Fruit fly (Drosophila melanogaster) whole organism, embryonic: ENCODE data around the gene Lim1.
A peak's percentile ranks its signal among the peaks of the same experiment; 100 is the strongest.

Source experiments
- ATbp ChIP-seq: fragments of 200-800 bp; sonication (Bioruptor generic); optimal IDR thresholded peaks from 2 replicates; lab custom pipeline; 2017; ENCODE audit warnings: missing biosample characterization, mild to moderate bottlenecking, missing genetic modification characterization, missing genetic modification reagents
- Awh ChIP-seq: fragments of 200-800 bp; sonication (Bioruptor generic); IDR thresholded peaks from 2 replicates; pipeline ENCODE4, ENCODE4 v1.3.6; 2022; ENCODE audit warnings: missing biosample characterization, missing genetic modification characterization
- CG10462 ChIP-seq: fragments of 200-800 bp; sonication (Bioruptor generic); optimal IDR thresholded peaks from 2 replicates; lab custom pipeline; 2016; ENCODE audit warnings: missing biosample characterization, missing genetic modification characterization
- CG11398 ChIP-seq: fragments of 200-800 bp; sonication (Bioruptor generic); optimal IDR thresholded peaks from 2 replicates; lab custom pipeline; 2016; ENCODE audit warnings: missing biosample characterization, missing genetic modification characterization
- CG13424 ChIP-seq: fragments of 200-800 bp; sonication (Bioruptor generic); optimal IDR thresholded peaks from 2 replicates; lab custom pipeline; 2019; ENCODE audit warnings: missing biosample characterization, mild to moderate bottlenecking, missing genetic modification characterization, moderate library complexity
- CG16863 ChIP-seq: fragments of 200-800 bp; sonication (Bioruptor generic); optimal IDR thresholded peaks from 3 replicates; lab custom pipeline; 2016; ENCODE audit warnings: missing biosample characterization, missing genetic modification characterization
- CG18262 ChIP-seq: fragments of 200-800 bp; optimal IDR thresholded peaks from 3 replicates; lab custom pipeline; 2019; ENCODE audit warnings: missing biosample characterization, mild to moderate bottlenecking, missing genetic modification characterization, moderate library complexity
- CG31224 ChIP-seq: fragments of 200-800 bp; sonication (Bioruptor generic); IDR thresholded peaks from 2 replicates; pipeline ENCODE4 v1.3.6; 2022; ENCODE audit warnings: missing biosample characterization, missing genetic modification characterization
- CG4820 ChIP-seq: fragments of 200-800 bp; sonication (Bioruptor generic); optimal IDR thresholded peaks from 3 replicates; lab custom pipeline; 2016; ENCODE audit warnings: missing biosample characterization, missing genetic modification characterization
- CG8478 ChIP-seq: fragments of >200 bp; optimal IDR thresholded peaks from 2 replicates; lab custom pipeline; 2018
- CG9727 ChIP-seq: fragments of 200-800 bp; sonication (Bioruptor generic); optimal IDR thresholded peaks from 3 replicates; lab custom pipeline; 2017; ENCODE audit warnings: missing biosample characterization, mild to moderate bottlenecking, missing genetic modification characterization
- D ChIP-seq, 2 experiments: fragments of 200-800 bp in 1 of 2; fragments of >200 bp in 1 of 2; sonication (Bioruptor generic) in 1 of 2; optimal IDR thresholded peaks; 2 replicates in 1 of 2; 3 replicates in 1 of 2; lab custom pipeline; 2017; ENCODE audit warnings: mild to moderate bottlenecking in 1 of 2, missing biosample characterization in 1 of 2, missing genetic modification characterization in 1 of 2, missing genetic modification reagents in 1 of 2
- Deaf1 ChIP-seq: fragments of 200-800 bp; optimal IDR thresholded peaks from 3 replicates; lab custom pipeline; 2019; ENCODE audit warnings: missing biosample characterization, mild to moderate bottlenecking, missing genetic modification characterization, moderate library complexity
- Dip2 ChIP-seq: fragments of 200-800 bp; sonication (Bioruptor generic); IDR thresholded peaks from 2 replicates; pipeline ENCODE4 v1.3.6; 2022; ENCODE audit warnings: missing biosample characterization, missing genetic modification characterization
- Eip74EF ChIP-seq, 2 experiments: fragments of 200-800 bp in 1 of 2; fragments of >200 bp in 1 of 2; sonication (Bioruptor generic) in 1 of 2; optimal IDR thresholded peaks; 2 replicates each; lab custom pipeline; 2017 to 2019; ENCODE audit warnings: missing biosample characterization in 2 of 2, missing genetic modification characterization in 2 of 2, mild to moderate bottlenecking in 1 of 2, moderate library complexity in 1 of 2
- Hr39 ChIP-seq: fragments of >200 bp; optimal IDR thresholded peaks from 2 replicates; lab custom pipeline; 2017
- Lhr ChIP-seq: fragments of 200-800 bp; sonication (Bioruptor generic); optimal IDR thresholded peaks from 3 replicates; lab custom pipeline; 2017; ENCODE audit warnings: mild to moderate bottlenecking, missing biosample characterization, missing genetic modification reagents, missing genetic modification characterization
- Trl ChIP-seq, 3 experiments: fragments of >200 bp in 2 of 3; fragments of 200-800 bp in 1 of 3; sonication (Bioruptor generic) in 1 of 3; optimal IDR thresholded peaks; 2 replicates in 1 of 3; 3 replicates in 2 of 3; lab custom pipeline; 2016 to 2017; ENCODE audit warnings: missing biosample characterization in 1 of 3, missing genetic modification characterization in 1 of 3
- Vsx1 ChIP-seq: fragments of 200-800 bp; sonication (Bioruptor generic); optimal IDR thresholded peaks from 2 replicates; lab custom pipeline; 2017; ENCODE audit warnings: missing biosample characterization, mild to moderate bottlenecking, missing genetic modification characterization, missing genetic modification reagents
- bcd ChIP-seq: fragments of 200-800 bp; sonication (Bioruptor generic); optimal IDR thresholded peaks from 2 replicates; lab custom pipeline; 2017; ENCODE audit warnings: missing biosample characterization, mild to moderate bottlenecking, missing genetic modification characterization
- cato ChIP-seq: fragments of 200-800 bp; sonication (Bioruptor generic); optimal IDR thresholded peaks from 2 replicates; lab custom pipeline; 2016; ENCODE audit warnings: missing biosample characterization, missing genetic modification characterization, borderline replicate concordance
- ci ChIP-seq: fragments of 200-800 bp; sonication (Bioruptor generic); IDR thresholded peaks from 3 replicates; pipeline ENCODE4 v1.3.6; 2022; ENCODE audit warnings: missing biosample characterization, missing genetic modification characterization
- dysf ChIP-seq: fragments of 200-800 bp; sonication (Bioruptor generic); IDR thresholded peaks from 3 replicates; pipeline ENCODE4 v1.3.6; 2022; ENCODE audit warnings: missing biosample characterization, missing genetic modification characterization
- gfzf ChIP-seq: fragments of 200-800 bp; sonication (Bioruptor generic); optimal IDR thresholded peaks from 2 replicates; lab custom pipeline; 2016; ENCODE audit warnings: missing biosample characterization, mild to moderate bottlenecking, missing genetic modification characterization, moderate library complexity
- hkb ChIP-seq, 2 experiments: fragments of 200-800 bp in 1 of 2; fragments of >200 bp in 1 of 2; sonication (Bioruptor generic) in 1 of 2; IDR thresholded peaks in 1 of 2; optimal IDR thresholded peaks in 1 of 2; 2 replicates each; pipeline versions ENCODE4 v1.3.6 to Lab custom; 2017 to 2022; ENCODE audit warnings: missing biosample characterization in 1 of 2, missing genetic modification characterization in 1 of 2
- lov ChIP-seq, 2 experiments: fragments of 200-800 bp in 1 of 2; fragments of >200 bp in 1 of 2; sonication (Bioruptor generic) in 1 of 2; IDR thresholded peaks in 1 of 2; optimal IDR thresholded peaks in 1 of 2; 2 replicates in 1 of 2; 3 replicates in 1 of 2; pipeline versions ENCODE4 v1.3.6 to Lab custom; 2017 to 2022; ENCODE audit warnings: missing biosample characterization in 1 of 2, missing genetic modification characterization in 1 of 2
- nerfin-1 ChIP-seq: fragments of 200-800 bp; sonication (Bioruptor generic); optimal IDR thresholded peaks from 3 replicates; lab custom pipeline; 2019; ENCODE audit warnings: missing biosample characterization, mild to moderate bottlenecking, missing genetic modification characterization, moderate library complexity
- nom ChIP-seq: fragments of 200-800 bp; sonication (Bioruptor generic); optimal IDR thresholded peaks from 2 replicates; lab custom pipeline; 2017; ENCODE audit warnings: missing biosample characterization, missing genetic modification characterization, mild to moderate bottlenecking, moderate library complexity, missing genetic modification reagents
- pan ChIP-seq, 4 experiments: fragments of >200 bp in 3 of 4; fragments of 200-800 bp in 1 of 4; sonication (Bioruptor generic) in 1 of 4; optimal IDR thresholded peaks in 3 of 4; IDR thresholded peaks in 1 of 4; 2 replicates each; pipeline versions ENCODE4 v1.3.6 to Lab custom; 2017 to 2022; ENCODE audit warnings: missing biosample characterization in 2 of 4, missing genetic modification characterization in 2 of 4, mixed read lengths in 1 of 4
- row ChIP-seq: fragments of 200-800 bp; sonication (Bioruptor generic); IDR thresholded peaks from 3 replicates; pipeline ENCODE4 v1.3.6; 2022; ENCODE audit warnings: missing biosample characterization, missing genetic modification characterization
- scrt ChIP-seq: fragments of 200-800 bp; sonication (Bioruptor generic); optimal IDR thresholded peaks from 2 replicates; lab custom pipeline; 2018; ENCODE audit warnings: missing biosample characterization, mild to moderate bottlenecking, missing genetic modification characterization, moderate library complexity
- shn ChIP-seq: fragments of 200-800 bp; sonication (Bioruptor generic); optimal IDR thresholded peaks from 3 replicates; lab custom pipeline; 2016; ENCODE audit warnings: missing biosample characterization, missing genetic modification characterization
- sob ChIP-seq: fragments of 200-800 bp; sonication (Bioruptor generic); IDR thresholded peaks from 2 replicates; pipeline ENCODE4 v1.3.6; 2022; ENCODE audit warnings: missing biosample characterization, missing genetic modification characterization
- tin ChIP-seq: fragments of 200-800 bp; sonication (Bioruptor generic); optimal IDR thresholded peaks from 3 replicates; lab custom pipeline; 2016; ENCODE audit warnings: missing biosample characterization, missing genetic modification characterization
- ttk ChIP-seq: fragments of 200-800 bp; sonication (Bioruptor generic); IDR thresholded peaks from 2 replicates; pipeline ENCODE4 v2.1.2; 2022; ENCODE audit warnings: missing biosample characterization, missing genetic modification characterization

Gene Lim1

DNA sequence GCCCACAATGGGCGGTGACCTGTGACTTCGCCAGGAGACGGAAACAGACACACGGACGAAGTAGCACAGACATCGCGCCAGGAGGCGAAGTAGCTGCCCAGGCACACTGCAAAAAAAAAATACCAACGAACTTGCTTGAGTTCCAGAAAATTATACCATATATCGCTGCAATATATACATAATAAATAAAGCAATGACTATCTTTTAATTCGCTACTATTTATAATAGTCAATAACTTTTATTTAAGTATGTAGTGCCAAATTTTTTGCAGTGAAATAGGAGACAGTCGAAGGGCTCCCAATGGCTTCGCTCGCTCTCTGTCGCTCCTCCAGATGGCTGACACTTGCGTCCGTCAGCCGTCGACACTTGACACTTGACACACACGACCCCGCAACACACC is 24.5 kb upstream of the Lim1 start (continued):
- TF ChIP-seq cato (GFP tag; lab: Kevin White, UChicago) (no peak), nerfin-1 (tag; lab: Kevin White, UChicago) (no peak), CG11398 (GFP tag; lab: Kevin White, UChicago) (no peak), CG13424 (tag; lab: Kevin White, UChicago) (no peak), Lhr (GFP tag; lab: Kevin White, UChicago) (no peak), dysf (GFP tag; lab: Robert Waterston, UW) (peak; percentile 49; the same call in 1 of the 3 replicates), D (optimal IDR thresholded peaks at IDR 0.05; lab: Kevin White, UChicago) (no peak), D (GFP tag; optimal IDR thresholded peaks at IDR 0.05; lab: Kevin White, UChicago) (no peak), hkb (optimal IDR thresholded peaks at IDR 0.05; lab: Kevin White, UChicago) (no peak), hkb (GFP tag; IDR thresholded peaks at IDR 0.05; lab: Robert Waterston, UW) (peak; percentile 45), CG18262 (tag; lab: Kevin White, UChicago) (peak; percentile 23), CG31224 (GFP tag; lab: Robert Waterston, UW) (0 out of 2 replicates have a peak, but pooled peaks have one; percentile 27), CG8478 (lab: Kevin White, UChicago) (no peak), CG9727 (GFP tag; lab: Kevin White, UChicago) (peak; percentile 65), CG16863 (GFP tag; lab: Kevin White, UChicago) (no peak), gfzf (no peak), ci (GFP tag; lab: Robert Waterston, UW) (0 out of 3 replicates have a peak, but pooled peaks have one; percentile 25), tin (GFP tag; lab: Kevin White, UChicago) (peak; percentile 14), Eip74EF (GFP tag; optimal IDR thresholded peaks at IDR 0.05; lab: Kevin White, UChicago) (no peak), Trl (optimal IDR thresholded peaks at IDR 0.05; lab: Kevin White, UChicago) (no peak), Trl (GFP tag; optimal IDR thresholded peaks at IDR 0.05; lab: Kevin White, UChicago) (no peak), sob (GFP tag; lab: Robert Waterston, UW) (0 out of 2 replicates have a peak, but pooled peaks have one; percentile 31), bcd (GFP tag; lab: Kevin White, UChicago) (peak; percentile 29), CG10462 (GFP tag; lab: Kevin White, UChicago) (no peak)

DNA sequence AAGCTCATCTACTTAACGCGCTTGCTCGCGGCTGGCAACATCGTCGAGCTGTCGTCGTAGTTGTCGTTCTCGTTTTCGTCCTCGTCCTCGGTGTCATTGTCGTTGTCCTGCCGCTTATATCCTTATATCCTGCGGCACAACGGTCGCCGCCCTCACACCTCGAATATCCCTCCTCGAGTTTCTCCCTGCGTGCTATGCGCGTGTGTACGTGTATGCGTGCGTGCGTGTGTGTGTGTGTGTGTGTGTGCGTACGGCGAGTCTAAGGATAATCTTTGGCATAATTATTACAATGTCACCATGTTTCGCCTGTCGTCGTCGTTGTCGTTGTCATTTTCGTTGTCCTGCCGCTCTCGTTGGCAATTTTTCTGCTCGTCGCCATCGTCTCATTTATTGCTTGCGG is 23.8 kb upstream of the Lim1 start:
- no peak for TF ChIP-seq CG4820 (GFP tag; lab: Kevin White, UChicago)
- no peak for TF ChIP-seq lov (optimal IDR thresholded peaks at IDR 0.05; lab: Kevin White, UChicago)
- TF ChIP-seq lov (GFP tag; IDR thresholded peaks at IDR 0.05; lab: Robert Waterston, UW) = no peak
- TF ChIP-seq row (GFP tag; lab: Robert Waterston, UW) = 0 out of 3 replicates have a peak, but pooled peaks have one; percentile 3
- TF ChIP-seq Vsx1 = no peak
- peak; percentile 99 for TF ChIP-seq Hr39 (lab: Kevin White, UChicago)
- no peak for TF ChIP-seq Dip2 (GFP tag; lab: Robert Waterston, UW)
- TF ChIP-seq pan (optimal IDR thresholded peaks at IDR 0.05; lab: Kevin White, UChicago) = no peak
- TF ChIP-seq pan (GFP tag; optimal IDR thresholded peaks at IDR 0.05 in 1 of 2, IDR thresholded peaks at IDR 0.05 in 1 of 2) = peak in 1 of 2 experiments; percentile 6
- no peak for TF ChIP-seq scrt (GFP tag; lab: Kevin White, UChicago)
- TF ChIP-seq ATbp (GFP tag; lab: Kevin White, UChicago) = no peak
- TF ChIP-seq ttk = no peak
- peak; percentile 46 for TF ChIP-seq Deaf1 (tag; lab: Kevin White, UChicago)
- TF ChIP-seq shn = no peak

DNA sequence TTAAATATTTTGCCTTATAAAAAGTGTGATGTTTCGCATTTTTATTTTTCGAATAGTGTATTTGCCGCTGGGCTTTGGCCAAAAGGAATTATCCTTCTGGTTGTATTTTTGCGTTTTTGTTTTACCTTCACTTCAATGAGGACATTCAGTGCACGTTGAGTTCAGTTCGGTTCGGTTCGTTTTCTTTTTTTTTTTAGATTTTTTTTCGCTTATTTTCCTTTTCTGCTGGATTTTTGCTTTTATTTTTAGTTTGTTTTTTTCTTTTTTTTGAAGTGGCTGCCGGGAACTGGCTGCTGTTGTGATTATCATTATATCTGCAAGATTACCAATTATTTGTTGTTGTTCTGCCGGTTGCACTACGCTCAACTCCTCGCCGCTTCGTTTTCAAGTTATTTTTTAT is 17.3 kb upstream of the Lim1 start:
- TF ChIP-seq nom (GFP tag; lab: Kevin White, UChicago) = peak; percentile 70
- TF ChIP-seq Awh (GFP tag; lab: Robert Waterston, UW) = no peak
